Worm (Caenorhabditis elegans): ENCODE data around the gene C53A5.16.

Gene C53A5.16

DNA sequence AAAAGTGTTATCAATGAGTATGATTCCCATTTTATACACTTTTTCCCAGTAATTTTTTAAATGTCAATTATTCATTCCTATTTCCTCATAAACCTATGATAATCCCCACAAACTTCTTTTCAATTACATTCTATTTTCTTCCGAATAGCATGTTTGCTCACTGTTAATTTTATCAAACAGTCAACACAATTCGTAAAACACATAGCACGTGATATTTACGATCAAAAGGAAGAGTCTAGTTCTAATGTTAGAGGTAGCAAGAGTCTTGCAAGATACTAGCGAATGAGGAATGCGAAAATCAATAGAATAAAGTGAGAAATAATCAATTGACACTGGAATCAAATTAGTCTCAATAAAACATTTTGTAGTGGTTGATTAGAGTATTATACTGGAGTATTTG is 16.9 kb upstream of the C53A5.16 start:
- TF ChIP-seq elt-1 (tag; optimal IDR thresholded peaks at IDR 0.05): no peak
- TF ChIP-seq pha-4 (tag; optimal IDR thresholded peaks at IDR 0.05): peak; percentile 85

- TF ChIP-seq nhr-76 (tag; optimal IDR thresholded peaks at IDR 0.05): no peak
- TF ChIP-seq aly-2 (tag; optimal IDR thresholded peaks at IDR 0.05): no peak
- no peak for TF ChIP-seq egl-5 (tag; optimal IDR thresholded peaks at IDR 0.05)
- TF ChIP-seq nhr-28 (tag; optimal IDR thresholded peaks at IDR 0.05): no peak
- TF ChIP-seq eor-1 (tag; optimal IDR thresholded peaks at IDR 0.05): no peak
- no peak for TF ChIP-seq elt-1 (tag; optimal IDR thresholded peaks at IDR 0.05)
Observed at ce11 chrV:14536274-14536673, 13.9 kb upstream of the C53A5.16 start, which contains the start of gene tag-191. tag-191 (minus strand) TSS chrV:14536374.

ce11 chrV:14532374-14532773 is 10.0 kb upstream of the C53A5.16 start:
- TF ChIP-seq nhr-237 (tag; optimal IDR thresholded peaks at IDR 0.05): no peak
- TF ChIP-seq ceh-9 (tag; optimal IDR thresholded peaks at IDR 0.05): no peak
- no peak for TF ChIP-seq ztf-11 (tag; optimal IDR thresholded peaks at IDR 0.05)
- TF ChIP-seq ztf-4 (tag; optimal IDR thresholded peaks at IDR 0.05): no peak
- no peak for TF ChIP-seq elt-1 (tag; optimal IDR thresholded peaks at IDR 0.05)
- no peak for TF ChIP-seq hmg-11 (tag; optimal IDR thresholded peaks at IDR 0.05)
- no peak for TF ChIP-seq nfya-1 (tag; optimal IDR thresholded peaks at IDR 0.05; ENCODE audit: insufficient read depth)
- no peak for TF ChIP-seq lin-15B (tag; optimal IDR thresholded peaks at IDR 0.05)
- no peak for TF ChIP-seq tbx-2 (tag; optimal IDR thresholded peaks at IDR 0.05)
- TF ChIP-seq pha-4 (tag; optimal IDR thresholded peaks at IDR 0.05): no peak

DNA sequence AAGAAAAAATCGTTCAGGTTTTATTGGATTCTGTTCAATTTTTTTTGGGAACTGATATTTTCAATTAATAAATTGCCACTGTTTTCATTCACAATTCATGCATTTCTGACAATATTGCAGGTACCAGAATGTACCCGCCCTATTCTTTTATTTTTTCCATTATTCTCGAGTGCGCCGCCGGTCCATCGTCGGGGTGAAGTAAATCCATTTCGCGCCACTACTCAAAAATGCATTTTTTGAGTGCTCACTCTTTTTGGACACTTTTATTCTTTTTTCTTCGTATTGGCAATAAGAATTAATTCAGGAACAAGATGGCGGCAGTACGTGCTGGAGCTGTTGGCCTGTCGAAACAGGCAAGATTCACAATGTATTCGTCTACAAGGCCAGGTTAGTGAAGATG is 8.4 kb upstream of the C53A5.16 start, which contains the start of gene kcnl-4:
Gene kcnl-4, plus strand, starts transcription at position 301 of the 400 bp plus-strand sequence.
- TF ChIP-seq daf-12 (tag; optimal IDR thresholded peaks at IDR 0.05) (no peak), fkh-10 (GFP tag; optimal IDR thresholded peaks at IDR 0.05) (no peak), nhr-67 (tag; optimal IDR thresholded peaks at IDR 0.05) (no peak), nhr-25 (tag; optimal IDR thresholded peaks at IDR 0.05) (no peak), nhr-23 (tag; optimal IDR thresholded peaks at IDR 0.05) (no peak), ceh-28 (tag; optimal IDR thresholded peaks at IDR 0.05) (no peak), ztf-4 (tag; optimal IDR thresholded peaks at IDR 0.05) (no peak), pqm-1 (tag; optimal IDR thresholded peaks at IDR 0.05) (no peak), snpc-4 (tag; optimal IDR thresholded peaks at IDR 0.05) (no peak), elt-3 (tag; optimal IDR thresholded peaks at IDR 0.05) (no peak), pha-4 (tag; optimal IDR thresholded peaks at IDR 0.05) (no peak), ama-1 (optimal IDR thresholded peaks at IDR 0.05) (no peak), fos-1 (tag; optimal IDR thresholded peaks at IDR 0.05) (no peak), lin-39 (tag; optimal IDR thresholded peaks at IDR 0.05) (no peak), nhr-237 (tag; optimal IDR thresholded peaks at IDR 0.05) (no peak), ceh-16 (tag; optimal IDR thresholded peaks at IDR 0.05) (no peak), jun-1 (tag; optimal IDR thresholded peaks at IDR 0.05) (no peak), fkh-2 (tag; optimal IDR thresholded peaks at IDR 0.05) (no peak), nhr-28 (tag; optimal IDR thresholded peaks at IDR 0.05) (no peak)

DNA sequence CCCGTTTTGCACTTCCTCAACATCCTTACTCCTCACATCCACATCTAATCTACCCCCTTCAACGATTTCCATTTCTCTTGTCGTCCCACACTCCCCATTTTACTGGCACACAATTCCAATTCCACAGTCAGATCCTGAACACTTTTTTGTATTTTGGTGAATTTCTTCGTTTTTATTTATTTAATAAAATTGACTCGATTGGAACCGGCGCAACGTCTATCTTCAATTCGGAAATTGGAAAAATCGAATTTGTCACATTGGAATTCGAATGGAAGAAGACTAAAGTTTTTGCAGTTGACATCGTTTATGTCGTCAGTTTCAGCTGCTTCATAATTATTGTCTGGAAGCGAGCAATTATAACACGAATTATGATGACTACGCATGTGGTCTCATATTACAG is 4.8 kb upstream of the C53A5.16 start:
- TF ChIP-seq egl-5 (tag; optimal IDR thresholded peaks at IDR 0.05): no peak
- no peak for TF ChIP-seq snpc-4 (tag; optimal IDR thresholded peaks at IDR 0.05)
- no peak for TF ChIP-seq sea-2 (GFP tag; optimal IDR thresholded peaks at IDR 0.05)
- no peak for TF ChIP-seq ceh-16 (tag; optimal IDR thresholded peaks at IDR 0.05)
- TF ChIP-seq skn-1 (tag; optimal IDR thresholded peaks at IDR 0.05): no peak
- no peak for TF ChIP-seq ceh-28 (tag; optimal IDR thresholded peaks at IDR 0.05)
- TF ChIP-seq nhr-237 (tag; optimal IDR thresholded peaks at IDR 0.05): no peak
- no peak for TF ChIP-seq nhr-23 (tag; optimal IDR thresholded peaks at IDR 0.05)
- no peak for TF ChIP-seq mml-1 (tag; optimal IDR thresholded peaks at IDR 0.05)
- TF ChIP-seq nhr-77 (tag; optimal IDR thresholded peaks at IDR 0.05): no peak
- TF ChIP-seq nhr-11 (tag; optimal IDR thresholded peaks at IDR 0.05): no peak

DNA sequence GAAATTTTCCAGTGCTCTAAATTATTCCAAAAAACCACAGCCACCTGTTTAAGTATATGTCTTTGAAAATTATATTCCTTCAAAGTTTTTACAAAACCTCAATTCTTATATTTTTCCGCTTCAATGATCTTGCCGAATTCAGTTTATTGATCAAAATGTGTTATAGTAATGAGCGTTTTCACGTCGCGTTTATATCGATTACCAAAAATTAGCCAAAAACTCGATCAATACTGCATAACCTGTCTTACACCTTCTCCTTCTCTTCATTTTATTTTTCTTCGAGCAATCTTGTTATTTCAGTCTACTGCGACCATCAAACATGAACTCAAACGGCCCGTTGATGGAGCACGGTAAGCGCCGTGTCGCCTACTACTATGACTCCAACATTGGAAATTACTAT is 2.7 kb upstream of the C53A5.16 start, which contains the start of gene hda-1:
Gene hda-1, plus strand, starts transcription at position 301 of the 400 bp plus-strand sequence.
- TF ChIP-seq ama-1 (optimal IDR thresholded peaks at IDR 0.05) (no peak), sea-2 (GFP tag; optimal IDR thresholded peaks at IDR 0.05) (no peak), nhr-28 (tag; optimal IDR thresholded peaks at IDR 0.05) (no peak)

Measured in whole organism, L3 larva.